Worm (Caenorhabditis elegans) whole organism, young adult: ENCODE measurements around the gene F58E2.2.
"Not testable (repeated sequence)": the region's sequence is repeated elsewhere in the genome, so short reads cannot be mapped to it uniquely, and the experiment has no call there.

Experiments used
- C06A6.2 ChIP-seq: fragments of 200-800 bp; sonication (Bioruptor generic); conservative IDR thresholded peaks from 2 replicates; pipeline ENCODE4 v1.3.6; 2022; ENCODE audit warnings: missing genetic modification characterization, missing compliant biosample characterization
- F37B4.10 ChIP-seq: fragments of 200-800 bp; sonication (Bioruptor generic); IDR thresholded peaks from 2 replicates; pipeline ENCODE4 v1.3.6; 2022; ENCODE audit warnings: missing genetic modification characterization, missing compliant biosample characterization
- F39B2.1 ChIP-seq: fragments of 200-800 bp; sonication (Bioruptor generic); IDR thresholded peaks from 2 replicates; pipeline ENCODE4 v1.3.6; 2022; ENCODE audit warnings: missing genetic modification reagents, missing genetic modification characterization, missing compliant biosample characterization
- Y53G8AR.9 ChIP-seq: fragments of 200-800 bp; sonication (Bioruptor generic); conservative IDR thresholded peaks from 2 replicates; pipeline ENCODE4 v1.3.6; 2022; ENCODE audit warnings: missing genetic modification reagents, missing genetic modification characterization, missing compliant biosample characterization
- Y56A3A.18 ChIP-seq: fragments of 200-800 bp; sonication (Bioruptor generic); IDR thresholded peaks from 2 replicates; pipeline ENCODE4 v1.3.6; 2022; ENCODE audit warnings: missing genetic modification reagents, missing genetic modification characterization, missing compliant biosample characterization
- Y95B8A.8 ChIP-seq: fragments of 200-800 bp; sonication (Bioruptor generic); IDR thresholded peaks from 2 replicates; pipeline ENCODE4 v1.3.6; 2022; ENCODE audit warnings: missing genetic modification reagents, missing genetic modification characterization, missing compliant biosample characterization
- ZK185.1 ChIP-seq: sonication (generic microtip); optimal IDR thresholded peaks from 2 replicates; lab custom pipeline; 2016; ENCODE audit warnings: mild to moderate bottlenecking, missing genetic modification characterization, missing compliant biosample characterization; ENCODE audit not compliant: poor library complexity, severe bottlenecking
- akir-1 ChIP-seq: fragments of 200-800 bp; sonication (Bioruptor generic); optimal IDR thresholded peaks from 2 replicates; lab custom pipeline; 2018; ENCODE audit warnings: mild to moderate bottlenecking, missing genetic modification characterization, moderate library complexity, missing compliant biosample characterization
- ama-1 ChIP-seq, 3 experiments: fragments of 150-350 bp in 1 of 3; sonication (generic microtip) in 2 of 3; optimal IDR thresholded peaks; 2 replicates each; lab custom pipeline; 2014 to 2018; ENCODE audit warnings: missing biosample characterization in 2 of 3, missing genetic modification characterization in 2 of 3, missing genetic modification reagents in 2 of 3
- aptf-2 ChIP-seq: fragments of 200-800 bp; sonication (Bioruptor generic); conservative IDR thresholded peaks from 2 replicates; pipeline ENCODE4 v1.3.6; 2022; ENCODE audit warnings: missing genetic modification reagents, missing genetic modification characterization, missing compliant biosample characterization
- atf-7 ChIP-seq: sonication (generic microtip); optimal IDR thresholded peaks from 2 replicates; lab custom pipeline; 2017; ENCODE audit warnings: mild to moderate bottlenecking, missing genetic modification characterization, missing compliant biosample characterization
- attf-3 ChIP-seq: fragments of 200-800 bp; sonication (Bioruptor generic); conservative IDR thresholded peaks from 2 replicates; pipeline ENCODE4 v1.3.6; 2022; ENCODE audit warnings: missing genetic modification reagents, missing genetic modification characterization, missing compliant biosample characterization
- attf-6 ChIP-seq: fragments of 200-800 bp; sonication (Bioruptor generic); IDR thresholded peaks from 2 replicates; pipeline ENCODE4 v1.3.6; 2022; ENCODE audit warnings: missing genetic modification reagents, missing genetic modification characterization, missing compliant biosample characterization
- cebp-1 ChIP-seq, 2 experiments: fragments of 200-800 bp in 1 of 2; sonication (Bioruptor generic) in 1 of 2; sonication (generic microtip) in 1 of 2; IDR thresholded peaks in 1 of 2; optimal IDR thresholded peaks in 1 of 2; 2 replicates each; pipeline versions ENCODE4 v1.3.6 to Lab custom; 2017 to 2022; ENCODE audit warnings: missing compliant biosample characterization in 2 of 2, missing genetic modification characterization in 2 of 2, mild to moderate bottlenecking in 1 of 2, missing genetic modification reagents in 1 of 2, moderate library complexity in 1 of 2
- ceh-40 ChIP-seq: fragments of 200-800 bp; sonication (Bioruptor generic); IDR thresholded peaks from 2 replicates; pipeline ENCODE4 v1.3.6; 2022; ENCODE audit warnings: missing genetic modification characterization, missing compliant biosample characterization
- ceh-79 ChIP-seq: sonication (generic microtip); optimal IDR thresholded peaks from 2 replicates; lab custom pipeline; 2017; ENCODE audit warnings: mild to moderate bottlenecking, missing genetic modification characterization, missing compliant biosample characterization
- ceh-91 ChIP-seq: fragments of 200-800 bp; sonication (Bioruptor generic); IDR thresholded peaks from 2 replicates; pipeline ENCODE4 v1.3.6; 2022; ENCODE audit warnings: missing genetic modification reagents, missing genetic modification characterization, missing compliant biosample characterization
- efl-1 ChIP-seq: fragments of 150-350 bp; optimal IDR thresholded peaks from 2 replicates; lab custom pipeline; 2014; ENCODE audit warnings: missing biosample characterization, missing genetic modification reagents, missing genetic modification characterization
- ekl-4 ChIP-seq: fragments of 200-800 bp; sonication (Bioruptor generic); IDR thresholded peaks from 2 replicates; pipeline ENCODE4 v1.3.6; 2022; ENCODE audit warnings: missing genetic modification reagents, missing genetic modification characterization, missing compliant biosample characterization
- ets-4 ChIP-seq: fragments of 200-800 bp; sonication (Bioruptor generic); optimal IDR thresholded peaks from 2 replicates; lab custom pipeline; 2018; ENCODE audit warnings: mild to moderate bottlenecking, missing genetic modification characterization, missing compliant biosample characterization
- fkh-3 ChIP-seq: sonication (generic microtip); optimal IDR thresholded peaks from 2 replicates; lab custom pipeline; 2016; ENCODE audit warnings: mild to moderate bottlenecking, missing genetic modification characterization, missing compliant biosample characterization
- hlh-26 ChIP-seq: fragments of 200-800 bp; sonication (Bioruptor generic); conservative IDR thresholded peaks from 2 replicates; pipeline ENCODE4 v1.3.6; 2022; ENCODE audit warnings: missing genetic modification reagents, missing genetic modification characterization, missing compliant biosample characterization
- lag-1 ChIP-seq: fragments of 200-800 bp; sonication (Bioruptor generic); IDR thresholded peaks from 2 replicates; pipeline ENCODE4 v1.3.6; 2022; ENCODE audit warnings: missing genetic modification reagents, missing genetic modification characterization, missing compliant biosample characterization
- madf-10 ChIP-seq: sonication (generic microtip); optimal IDR thresholded peaks from 2 replicates; lab custom pipeline; 2016; ENCODE audit warnings: mild to moderate bottlenecking, missing genetic modification characterization, missing compliant biosample characterization
- madf-8 ChIP-seq: fragments of 200-800 bp; sonication (Bioruptor generic); conservative IDR thresholded peaks from 2 replicates; pipeline ENCODE4 v1.3.6; 2022; ENCODE audit warnings: missing genetic modification reagents, missing genetic modification characterization, missing compliant biosample characterization
- mcd-1 ChIP-seq: fragments of 200-800 bp; sonication (Bioruptor generic); IDR thresholded peaks from 2 replicates; pipeline ENCODE4 v1.3.6; 2022; ENCODE audit warnings: missing genetic modification reagents, missing genetic modification characterization, missing compliant biosample characterization
- mel-28 ChIP-seq: sonication (generic microtip); optimal IDR thresholded peaks from 2 replicates; lab custom pipeline; 2016; ENCODE audit warnings: borderline replicate concordance, mild to moderate bottlenecking, missing genetic modification characterization, missing compliant biosample characterization
- mxl-1 ChIP-seq: sonication (generic microtip); optimal IDR thresholded peaks from 2 replicates; lab custom pipeline; 2016; ENCODE audit warnings: missing genetic modification characterization, missing compliant biosample characterization
- nfya-1 ChIP-seq: sonication (generic microtip); optimal IDR thresholded peaks from 2 replicates; lab custom pipeline; 2017; ENCODE audit warnings: antibody characterized with exemption, missing compliant biosample characterization, missing genetic modification characterization, borderline replicate concordance; ENCODE audit not compliant: insufficient read depth
- nhr-120 ChIP-seq: fragments of 200-800 bp; sonication (Bioruptor generic); IDR thresholded peaks from 2 replicates; pipeline ENCODE4 v1.3.6; 2022; ENCODE audit warnings: missing genetic modification characterization, missing compliant biosample characterization
- nhr-179 ChIP-seq: sonication (generic microtip); optimal IDR thresholded peaks from 2 replicates; lab custom pipeline; 2016; ENCODE audit warnings: mild to moderate bottlenecking, missing genetic modification characterization, missing compliant biosample characterization
- nhr-80 ChIP-seq: sonication (generic microtip); optimal IDR thresholded peaks from 2 replicates; lab custom pipeline; 2016; ENCODE audit warnings: missing genetic modification characterization, missing compliant biosample characterization
- sea-2 ChIP-seq: fragments of 200-800 bp; sonication (Bioruptor generic); IDR thresholded peaks from 2 replicates; pipeline ENCODE4 v1.3.6; 2022; ENCODE audit warnings: missing genetic modification characterization, missing compliant biosample characterization
- snpc-1.1 ChIP-seq: sonication (generic microtip); optimal IDR thresholded peaks from 2 replicates; lab custom pipeline; 2017; ENCODE audit warnings: missing genetic modification characterization, mild to moderate bottlenecking, missing compliant biosample characterization, antibody characterized with exemption, moderate library complexity, missing genotype, missing genetic modification reagents; ENCODE audit not compliant: insufficient read depth
- snpc-1.3 ChIP-seq: sonication (generic microtip); optimal IDR thresholded peaks from 2 replicates; lab custom pipeline; 2017; ENCODE audit warnings: missing genetic modification characterization, mild to moderate bottlenecking, missing compliant biosample characterization, antibody characterized with exemption, moderate library complexity, missing genotype, missing genetic modification reagents; ENCODE audit not compliant: insufficient read depth
- tlf-1 ChIP-seq: fragments of 200-800 bp; sonication (Bioruptor generic); optimal IDR thresholded peaks from 2 replicates; lab custom pipeline; 2018; ENCODE audit warnings: mild to moderate bottlenecking, missing genetic modification characterization, missing compliant biosample characterization
- unc-62 ChIP-seq: fragments of 150-350 bp; optimal IDR thresholded peaks from 2 replicates; lab custom pipeline; 2014; ENCODE audit warnings: missing biosample characterization, missing genetic modification reagents, missing genetic modification characterization
- xnd-1 ChIP-seq: sonication (generic microtip); optimal IDR thresholded peaks from 2 replicates; lab custom pipeline; 2016; ENCODE audit warnings: missing genotype, missing genetic modification reagents, missing genetic modification characterization, missing compliant biosample characterization
- ztf-26 ChIP-seq: sonication (generic microtip); optimal IDR thresholded peaks from 2 replicates; lab custom pipeline; 2017; ENCODE audit warnings: missing genetic modification characterization, missing compliant biosample characterization
- ztf-28 ChIP-seq: fragments of 200-800 bp; sonication (Bioruptor generic); IDR thresholded peaks from 2 replicates; pipeline ENCODE4 v1.3.6; 2022; ENCODE audit warnings: missing genetic modification reagents, missing genetic modification characterization, missing compliant biosample characterization
- ztf-3 ChIP-seq: fragments of 200-800 bp; sonication (Bioruptor generic); optimal IDR thresholded peaks from 2 replicates; lab custom pipeline; 2018; ENCODE audit warnings: mild to moderate bottlenecking, missing genetic modification characterization, missing compliant biosample characterization

Gene F58E2.2

ce11 chrIV:3469742-3470141 lies at the start of gene F58E2.2:
TSS of gene F58E2.2 (plus strand) at chrIV:3470042.
- TF ChIP-seq lag-1 (no peak), attf-3 (GFP tag; lab: Robert Waterston, UW) (no peak), hlh-26 (GFP tag; lab: Robert Waterston, UW) (no peak), snpc-1.1 (tag; lab: Kevin White, UChicago) (no peak), ceh-91 (GFP tag; lab: Robert Waterston, UW) (no peak), unc-62 (no peak), Y56A3A.18 (no peak), ztf-3 (GFP tag; lab: Kevin White, UChicago) (no peak), mel-28 (no peak), fkh-3 (tag; lab: Kevin White, UChicago) (no peak), ceh-40 (GFP tag; lab: Robert Waterston, UW) (no peak)

ce11 chrIV:3422516-3422915 lies 47.3 kb upstream of the F58E2.2 start, which contains the start of gene C04C3.6:
TSS of gene C04C3.6 (minus strand) at chrIV:3422616.
- TF ChIP-seq nfya-1 (tag; lab: Kevin White, UChicago) (no peak), snpc-1.1 (tag; lab: Kevin White, UChicago) (no peak), atf-7 (tag; lab: Kevin White, UChicago) (no peak), sea-2 (GFP tag; lab: Robert Waterston, UW) (no peak), ZK185.1 (no peak), akir-1 (no peak), C06A6.2 (GFP tag; lab: Robert Waterston, UW) (no peak), nhr-120 (GFP tag; lab: Robert Waterston, UW) (no peak), mxl-1 (no peak), unc-62 (no peak), F37B4.10 (GFP tag; lab: Robert Waterston, UW) (no peak), ztf-26 (tag; lab: Kevin White, UChicago) (no peak)
- TF ChIP-seq, all 124 proteins: peak for 0

DNA sequence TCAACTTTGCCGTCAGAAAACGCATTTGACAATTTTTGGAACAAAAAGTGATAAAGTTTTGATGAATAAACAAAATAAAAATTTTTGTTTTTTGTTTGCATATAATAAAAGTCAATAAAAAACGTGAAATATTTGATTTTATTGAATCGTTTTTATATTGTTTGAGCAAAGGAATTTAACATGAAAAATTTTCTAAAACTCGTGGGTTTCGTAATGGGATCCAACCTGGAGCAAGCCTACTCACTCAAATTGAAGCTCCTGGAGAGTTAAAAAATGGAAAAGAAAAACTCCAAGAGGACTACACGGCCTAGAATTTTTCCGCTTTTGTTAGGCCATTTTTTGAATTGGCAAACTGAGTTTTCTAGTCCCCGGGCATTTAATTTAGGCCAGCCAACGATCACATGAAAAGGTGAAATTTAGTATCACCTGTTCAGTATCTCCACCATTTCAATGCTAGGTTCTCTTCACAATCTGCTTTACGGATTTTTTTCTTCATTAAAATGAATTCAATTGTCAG lies 41.4 kb upstream of the F58E2.2 start, which contains the start of the genes C04C3.9 and srz-60:
TSS of gene C04C3.9 (minus strand) at position 101 of the 517 bp plus-strand sequence.
TSS of gene srz-60 (plus strand) at position 467 of the 517 bp plus-strand sequence.
- no peak for TF ChIP-seq ZK185.1
- no peak for TF ChIP-seq aptf-2
- no peak for TF ChIP-seq ekl-4

ce11 chrIV:3433387-3433786 lies 36.5 kb upstream of the F58E2.2 start, which contains the start of gene C04C3.7:
TSS of gene C04C3.7 (minus strand) at chrIV:3433487.
- not testable (repeated sequence) for TF ChIP-seq snpc-1.3; xnd-1 (tag; lab: Kevin White, UChicago); cebp-1 (GFP tag; IDR thresholded peaks at IDR 0.05; lab: Robert Waterston, UW); cebp-1 (tag; optimal IDR thresholded peaks at IDR 0.05; lab: Kevin White, UChicago)

DNA sequence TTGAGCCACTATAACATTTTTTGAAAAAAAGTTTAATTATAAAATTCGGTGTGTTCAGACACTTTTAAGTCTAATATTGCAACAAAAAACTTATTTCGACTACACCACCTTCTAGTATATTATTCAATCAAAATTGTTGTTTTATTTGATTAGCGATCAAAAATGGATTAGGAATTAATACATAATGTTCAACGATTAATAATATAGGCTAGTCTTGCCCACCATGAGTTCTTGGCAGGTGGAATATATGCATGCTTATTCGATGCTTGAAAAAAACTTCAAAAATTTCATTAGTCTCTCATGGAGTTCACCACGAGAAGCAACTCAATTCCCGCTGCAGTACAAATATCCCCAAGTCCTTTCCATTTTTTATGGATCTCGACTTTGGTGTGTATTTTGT lies 33.8 kb upstream of the F58E2.2 start, which contains the start of gene srz-32:
TSS of gene srz-32 (plus strand) at position 301 of the 400 bp plus-strand sequence.
- TF ChIP-seq ets-4 (GFP tag; lab: Kevin White, UChicago) = no peak
- no peak for TF ChIP-seq F39B2.1 (GFP tag; lab: Robert Waterston, UW)
- TF ChIP-seq nhr-80 (tag; lab: Kevin White, UChicago) = no peak
- no peak for TF ChIP-seq mcd-1
- TF ChIP-seq hlh-26 (GFP tag; lab: Robert Waterston, UW) = no peak
- no peak for TF ChIP-seq ama-1 (optimal IDR thresholded peaks at IDR 0.05; lab: Kevin White, UChicago)
- TF ChIP-seq ama-1 (GFP tag; optimal IDR thresholded peaks at IDR 0.05; lab: Kevin White, UChicago) = no peak
- TF ChIP-seq mel-28 = no peak
- no peak for TF ChIP-seq Y95B8A.8 (GFP tag; lab: Robert Waterston, UW)
- no peak for TF ChIP-seq tlf-1
- TF ChIP-seq madf-8 (GFP tag; lab: Robert Waterston, UW) = no peak
- no peak for TF ChIP-seq ztf-28
- no peak for TF ChIP-seq attf-6 (GFP tag; lab: Robert Waterston, UW)
- no peak for TF ChIP-seq madf-10 (tag; lab: Kevin White, UChicago)
- no peak for TF ChIP-seq Y53G8AR.9
- TF ChIP-seq nfya-1 (tag; lab: Kevin White, UChicago) = no peak
- TF ChIP-seq ztf-26 (tag; lab: Kevin White, UChicago) = no peak
- TF ChIP-seq nhr-179 (tag; lab: Kevin White, UChicago) = no peak
- no peak for TF ChIP-seq ceh-79
- TF ChIP-seq efl-1 = no peak
